ENCODE assay signal across 1 fruit fly cellular context in the genomic region with DNA sequence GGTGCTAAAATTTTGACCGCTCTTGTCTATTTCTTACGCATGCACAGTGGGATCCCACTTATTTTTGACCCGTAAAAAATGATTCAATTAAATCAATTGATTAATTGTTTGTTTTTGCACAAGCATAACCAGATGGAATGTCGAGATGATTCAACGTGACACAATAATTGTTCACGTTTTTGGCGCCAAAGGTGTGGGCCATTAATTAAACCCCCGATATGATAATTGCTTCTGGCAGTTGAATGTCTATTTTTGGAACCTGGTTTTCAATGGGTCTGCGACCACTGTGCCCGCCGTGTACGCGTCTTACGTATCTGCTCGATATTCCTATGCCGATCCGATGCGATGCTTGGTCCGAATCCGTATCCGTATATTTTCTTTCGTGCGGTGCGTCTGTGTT.
TF ChIP-seq lines count a peak whose summit lies in the region.

No protein-coding gene starts in this region.

TF ChIP-seq in whole organism, embryonic, 481 proteins besides CTCF, POLR2A, EP300 and RAD21 (continued from another document and continues in another):
- TF ChIP-seq CG18599 (GFP tag; optimal IDR thresholded peaks at IDR 0.05; lab: Kevin White, UChicago) (peak; percentile 78), dan (GFP tag; IDR thresholded peaks at IDR 0.05; lab: Robert Waterston, UW) (no peak), sens-2 (GFP tag; IDR thresholded peaks at IDR 0.05; lab: Robert Waterston, UW) (peak; percentile 55; the same call in 1 of the 2 replicates), pho (GFP tag; optimal IDR thresholded peaks at IDR 0.05; lab: Kevin White, UChicago) (peak; percentile 14), Sox102F (GFP tag; optimal IDR thresholded peaks at IDR 0.05; lab: Kevin White, UChicago) (peak; percentile 66), Dip3 (GFP tag; optimal IDR thresholded peaks at IDR 0.05; lab: Kevin White, UChicago) (peak; percentile 67), Atf6 (GFP tag; IDR thresholded peaks at IDR 0.05; lab: Robert Waterston, UW) (peak; percentile 75; the same call in 1 of the 2 replicates), gce (GFP tag; IDR thresholded peaks at IDR 0.05; lab: Robert Waterston, UW) (peak; percentile 69; the same call in 2 of the 3 replicates), tna (GFP tag; IDR thresholded peaks at IDR 0.05; lab: Robert Waterston, UW; ENCODE audit: partially characterized antibody) (no peak), odd (GFP tag; optimal IDR thresholded peaks at IDR 0.05; lab: Kevin White, UChicago) (peak; percentile 56), CG9932 (GFP tag; IDR thresholded peaks at IDR 0.05; lab: Robert Waterston, UW) (peak; percentile 78), slou (GFP tag; optimal IDR thresholded peaks at IDR 0.05; lab: Kevin White, UChicago) (peak; percentile 24), CG17568 (GFP tag; optimal IDR thresholded peaks at IDR 0.05; lab: Kevin White, UChicago) (peak; percentile 59), CG32772 (GFP tag; IDR thresholded peaks at IDR 0.05; lab: Robert Waterston, UW) (peak; percentile 66), CG4730 (GFP tag; IDR thresholded peaks at IDR 0.05; lab: Robert Waterston, UW) (peak; percentile 63), CG14860 (GFP tag; IDR thresholded peaks at IDR 0.05; lab: Robert Waterston, UW; ENCODE audit: partially characterized antibody) (peak; percentile 47; the same call in 1 of the 3 replicates), repo (GFP tag; optimal IDR thresholded peaks at IDR 0.05; lab: Kevin White, UChicago) (peak; percentile 45), CG30403 (GFP tag; optimal IDR thresholded peaks at IDR 0.05; lab: Kevin White, UChicago) (peak; percentile 66), kni (GFP tag; optimal IDR thresholded peaks at IDR 0.05; lab: Kevin White, UChicago) (no peak), peb (GFP tag; IDR thresholded peaks at IDR 0.05; lab: Robert Waterston, UW) (peak; percentile 72), luna (GFP tag; optimal IDR thresholded peaks at IDR 0.05; lab: Kevin White, UChicago) (peak; percentile 33), CG17186 (GFP tag; optimal IDR thresholded peaks at IDR 0.05; lab: Kevin White, UChicago) (no peak), CG14014 (GFP tag; IDR thresholded peaks at IDR 0.05; lab: Robert Waterston, UW) (peak; percentile 79), gcm (GFP tag; optimal IDR thresholded peaks at IDR 0.05; lab: Kevin White, UChicago) (peak; percentile 55), ash1 (GFP tag; optimal IDR thresholded peaks at IDR 0.05; lab: Kevin White, UChicago) (no peak), ranshi (GFP tag; IDR thresholded peaks at IDR 0.05; lab: Robert Waterston, UW) (peak; percentile 64; the same call in 1 of the 2 replicates), HHEX (GFP tag; optimal IDR thresholded peaks at IDR 0.05; lab: Kevin White, UChicago) (peak; percentile 77), grau (tag; optimal IDR thresholded peaks at IDR 0.05; lab: Kevin White, UChicago) (peak; percentile 70), CG2199 (GFP tag; IDR thresholded peaks at IDR 0.05; lab: Robert Waterston, UW) (peak; percentile 71; the same call in 1 of the 3 replicates), Ptx1 (GFP tag; IDR thresholded peaks at IDR 0.05; lab: Robert Waterston, UW) (peak; percentile 87), CG7963 (GFP tag; IDR thresholded peaks at IDR 0.05; lab: Robert Waterston, UW; ENCODE audit: partially characterized antibody) (peak; percentile 34; the same call in 1 of the 3 replicates), Nf-YA (GFP tag; IDR thresholded peaks at IDR 0.05; lab: Robert Waterston, UW) (0 out of 2 replicates have a peak, but pooled peaks have one; percentile 43), cg (GFP tag; optimal IDR thresholded peaks at IDR 0.05; lab: Kevin White, UChicago) (no peak), sr (GFP tag; IDR thresholded peaks at IDR 0.05; lab: Robert Waterston, UW) (no peak), Chrac-16 (GFP tag; optimal IDR thresholded peaks at IDR 0.05; lab: Kevin White, UChicago) (peak; percentile 42), twi (tag; optimal IDR thresholded peaks at IDR 0.05; lab: Kevin White, UChicago) (peak; percentile 45), CG17829 (tag; optimal IDR thresholded peaks at IDR 0.05; lab: Kevin White, UChicago) (peak; percentile 70), Lpt (GFP tag; optimal IDR thresholded peaks at IDR 0.05; lab: Kevin White, UChicago) (no peak), CG18262 (tag; optimal IDR thresholded peaks at IDR 0.05; lab: Kevin White, UChicago) (peak; percentile 78), CG1024 (GFP tag; IDR thresholded peaks at IDR 0.05; lab: Robert Waterston, UW) (no peak), dmrt11E (tag; optimal IDR thresholded peaks at IDR 0.05; lab: Kevin White, UChicago) (peak; percentile 60), CG10147 (GFP tag; optimal IDR thresholded peaks at IDR 0.05; lab: Kevin White, UChicago) (peak; percentile 63), CG1529 (GFP tag; optimal IDR thresholded peaks at IDR 0.05; lab: Kevin White, UChicago) (peak; percentile 7), ab (GFP tag; optimal IDR thresholded peaks at IDR 0.05; lab: Kevin White, UChicago) (no peak), h (optimal IDR thresholded peaks at IDR 0.05; lab: Kevin White, UChicago) (no peak), jumu (GFP tag; optimal IDR thresholded peaks at IDR 0.05; lab: Kevin White, UChicago) (peak; percentile 80), Xbp1 (GFP tag; optimal IDR thresholded peaks at IDR 0.05; lab: Kevin White, UChicago) (peak; percentile 69), Trl (optimal IDR thresholded peaks at IDR 0.05; lab: Kevin White, UChicago) (no peak), Trl (GFP tag; optimal IDR thresholded peaks at IDR 0.05; lab: Kevin White, UChicago) (peak; percentile 78), CG4820 (GFP tag; optimal IDR thresholded peaks at IDR 0.05; lab: Kevin White, UChicago) (peak; percentile 65), CG3407 (GFP tag; optimal IDR thresholded peaks at IDR 0.05; lab: Kevin White, UChicago) (peak; percentile 17), CG2202 (tag; optimal IDR thresholded peaks at IDR 0.05; lab: Kevin White, UChicago) (peak; percentile 13), Sry-β (GFP tag; optimal IDR thresholded peaks at IDR 0.05; lab: Kevin White, UChicago) (peak; percentile 8), Side (GFP tag; optimal IDR thresholded peaks at IDR 0.05; lab: Kevin White, UChicago) (peak; percentile 76), Opbp (GFP tag; IDR thresholded peaks at IDR 0.05; lab: Robert Waterston, UW; ENCODE audit: partially characterized antibody) (no peak), CG33557 (GFP tag; optimal IDR thresholded peaks at IDR 0.05; lab: Kevin White, UChicago) (peak; percentile 40), ase (GFP tag; IDR thresholded peaks at IDR 0.05; lab: Robert Waterston, UW) (peak; percentile 34; the same call in 1 of the 3 replicates), CG10543 (GFP tag; optimal IDR thresholded peaks at IDR 0.05; lab: Kevin White, UChicago) (peak; percentile 77), pros (GFP tag; optimal IDR thresholded peaks at IDR 0.05; lab: Kevin White, UChicago) (no peak), Poxn (GFP tag; IDR thresholded peaks at IDR 0.05; lab: Robert Waterston, UW) (0 out of 2 replicates have a peak, but pooled peaks have one; percentile 14), en (GFP tag; optimal IDR thresholded peaks at IDR 0.05; lab: Kevin White, UChicago) (no peak), CG6175 (GFP tag; IDR thresholded peaks at IDR 0.05; lab: Robert Waterston, UW) (peak; percentile 11; the same call in 1 of the 3 replicates), pfk (GFP tag; optimal IDR thresholded peaks at IDR 0.05; lab: Kevin White, UChicago) (no peak), CG11085 (GFP tag; IDR thresholded peaks at IDR 0.05; lab: Robert Waterston, UW) (peak; percentile 45; the same call in 1 of the 2 replicates), Gug (GFP tag; IDR thresholded peaks at IDR 0.05; lab: Robert Waterston, UW) (peak; percentile 73; the same call in 3 of the 4 replicates), CG30020 (tag; optimal IDR thresholded peaks at IDR 0.05; lab: Kevin White, UChicago) (no peak), CG16779 (GFP tag; IDR thresholded peaks at IDR 0.05; lab: Robert Waterston, UW) (no peak), CG7357 (GFP tag; IDR thresholded peaks at IDR 0.05; lab: Robert Waterston, UW) (peak; percentile 67; the same call in 2 of the 3 replicates), Hey (tag; optimal IDR thresholded peaks at IDR 0.05; lab: Kevin White, UChicago) (no peak), CG7745 (tag; optimal IDR thresholded peaks at IDR 0.05; lab: Kevin White, UChicago) (no peak), pita (GFP tag; optimal IDR thresholded peaks at IDR 0.05; lab: Kevin White, UChicago) (no peak), kay (GFP tag; optimal IDR thresholded peaks at IDR 0.05; lab: Kevin White, UChicago) (peak; percentile 17), CG30431 (GFP tag; optimal IDR thresholded peaks at IDR 0.05; lab: Kevin White, UChicago) (peak; percentile 62), gro (GFP tag; optimal IDR thresholded peaks at IDR 0.05; lab: Kevin White, UChicago) (peak; percentile 26), unc-4 (GFP tag; IDR thresholded peaks at IDR 0.05; lab: Robert Waterston, UW; ENCODE audit: partially characterized antibody) (no peak), nom (GFP tag; optimal IDR thresholded peaks at IDR 0.05; lab: Kevin White, UChicago) (no peak), seq (GFP tag; IDR thresholded peaks at IDR 0.05; lab: Robert Waterston, UW) (peak; percentile 71), maf-S (GFP tag; optimal IDR thresholded peaks at IDR 0.05; lab: Kevin White, UChicago) (peak; percentile 36), Rx (GFP tag; IDR thresholded peaks at IDR 0.05; lab: Robert Waterston, UW) (peak; percentile 53), btn (GFP tag; optimal IDR thresholded peaks at IDR 0.05; lab: Kevin White, UChicago) (peak; percentile 51), gt (GFP tag; IDR thresholded peaks at IDR 0.05; lab: Robert Waterston, UW) (peak; percentile 26; the same call in 1 of the 2 replicates), CG10462 (GFP tag; optimal IDR thresholded peaks at IDR 0.05; lab: Kevin White, UChicago) (no peak), sima (GFP tag; optimal IDR thresholded peaks at IDR 0.05; lab: Kevin White, UChicago) (no peak), HLHmδ (GFP tag; optimal IDR thresholded peaks at IDR 0.05; lab: Kevin White, UChicago) (no peak), CG6272 (GFP tag; IDR thresholded peaks at IDR 0.05; lab: Robert Waterston, UW) (peak; percentile 57; the same call in 1 of the 2 replicates), bcd (GFP tag; optimal IDR thresholded peaks at IDR 0.05; lab: Kevin White, UChicago) (peak; percentile 68), cwo (GFP tag; optimal IDR thresholded peaks at IDR 0.05; lab: Kevin White, UChicago) (peak; percentile 46), p53 (GFP tag; optimal IDR thresholded peaks at IDR 0.05; lab: Kevin White, UChicago) (peak; percentile 15), CG6654 (GFP tag; optimal IDR thresholded peaks at IDR 0.05; lab: Kevin White, UChicago) (peak; percentile 42), zen (tag; optimal IDR thresholded peaks at IDR 0.05; lab: Kevin White, UChicago) (no peak), CG1233 (GFP tag; optimal IDR thresholded peaks at IDR 0.05; lab: Kevin White, UChicago) (peak; percentile 46), gcm2 (GFP tag; optimal IDR thresholded peaks at IDR 0.05; lab: Kevin White, UChicago) (peak; percentile 32), CG31224 (GFP tag; IDR thresholded peaks at IDR 0.05; lab: Robert Waterston, UW) (0 out of 2 replicates have a peak, but pooled peaks have one; percentile 33), E2f2 (GFP tag; IDR thresholded peaks at IDR 0.05; lab: Robert Waterston, UW) (peak; percentile 43; the same call in 1 of the 2 replicates), CG12104 (GFP tag; optimal IDR thresholded peaks at IDR 0.05; lab: Kevin White, UChicago) (peak; percentile 34), Mad (GFP tag; optimal IDR thresholded peaks at IDR 0.05; lab: Kevin White, UChicago) (peak; percentile 29), wdn (GFP tag; IDR thresholded peaks at IDR 0.05; lab: Robert Waterston, UW) (peak; percentile 59; the same call in 1 of the 2 replicates), Eip74EF (GFP tag; optimal IDR thresholded peaks at IDR 0.05; lab: Kevin White, UChicago) (peak in 1 of 2 experiments; percentile 63), dpn (GFP tag; optimal IDR thresholded peaks at IDR 0.05; lab: Kevin White, UChicago) (peak; percentile 54 to 70), CG15601 (tag; optimal IDR thresholded peaks at IDR 0.05; lab: Kevin White, UChicago) (peak; percentile 45), sc (optimal IDR thresholded peaks at IDR 0.05; lab: Kevin White, UChicago) (no peak), sc (GFP tag; optimal IDR thresholded peaks at IDR 0.05; lab: Kevin White, UChicago) (no peak), ci (GFP tag; IDR thresholded peaks at IDR 0.05; lab: Robert Waterston, UW) (peak; percentile 81), gsb (GFP tag; IDR thresholded peaks at IDR 0.05; lab: Robert Waterston, UW) (no peak; the same call in 1 of the 2 replicates), run (tag; optimal IDR thresholded peaks at IDR 0.05; lab: Kevin White, UChicago) (no peak), CG13287 (GFP tag; IDR thresholded peaks at IDR 0.05; lab: Robert Waterston, UW; ENCODE audit: partially characterized antibody) (peak; percentile 14; the same call in 1 of the 2 replicates), CG13775 (GFP tag; optimal IDR thresholded peaks at IDR 0.05; lab: Kevin White, UChicago) (peak; percentile 41), CG10274 (GFP tag; optimal IDR thresholded peaks at IDR 0.05; lab: Kevin White, UChicago) (peak; percentile 50), Lim3 (GFP tag; IDR thresholded peaks at IDR 0.05; lab: Robert Waterston, UW) (peak; percentile 49; the same call in 1 of the 2 replicates), ato (GFP tag; IDR thresholded peaks at IDR 0.05; lab: Robert Waterston, UW; ENCODE audit: partially characterized antibody) (0 out of 2 replicates have a peak, but pooled peaks have one; percentile 38), Atf-2 (GFP tag; optimal IDR thresholded peaks at IDR 0.05; lab: Kevin White, UChicago) (peak; percentile 69), GATAe (GFP tag; conservative IDR thresholded peaks at IDR 0.05; lab: Robert Waterston, UW) (0 out of 2 replicates have a peak, but pooled peaks have one; percentile 27), Bdp1 (GFP tag; optimal IDR thresholded peaks at IDR 0.05; lab: Kevin White, UChicago) (peak; percentile 12), bowl (GFP tag; IDR thresholded peaks at IDR 0.05; lab: Robert Waterston, UW) (no peak), NFAT (GFP tag; IDR thresholded peaks at IDR 0.05; lab: Robert Waterston, UW) (peak; percentile 55; the same call in 1 of the 2 replicates), CG4404 (GFP tag; IDR thresholded peaks at IDR 0.05; lab: Robert Waterston, UW) (peak; percentile 64), insv (GFP tag; optimal IDR thresholded peaks at IDR 0.05; lab: Kevin White, UChicago) (no peak), rib (GFP tag; IDR thresholded peaks at IDR 0.05; lab: Robert Waterston, UW) (0 out of 2 replicates have a peak, but pooled peaks have one; percentile 47), croc (GFP tag; conservative IDR thresholded peaks at IDR 0.05; lab: Robert Waterston, UW) (peak; percentile 59), CG8478 (optimal IDR thresholded peaks at IDR 0.05; lab: Kevin White, UChicago) (no peak), pum (GFP tag; optimal IDR thresholded peaks at IDR 0.05; lab: Kevin White, UChicago) (peak; percentile 71), B-H2 (GFP tag; optimal IDR thresholded peaks at IDR 0.05; lab: Kevin White, UChicago) (peak; percentile 32)
